Fruit fly (Drosophila melanogaster) whole organism, embryonic: ENCODE results near the gene mTerf3.

ENCODE experiments used
- Aef1 ChIP-seq: fragments of 200-800 bp; sonication (Bioruptor generic); IDR thresholded peaks from 3 replicates; pipeline ENCODE4 v1.3.6; 2022; ENCODE audit warnings: missing biosample characterization, missing genetic modification characterization
- CG10462 ChIP-seq: fragments of 200-800 bp; sonication (Bioruptor generic); optimal IDR thresholded peaks from 2 replicates; lab custom pipeline; 2016; ENCODE audit warnings: missing biosample characterization, missing genetic modification characterization
- CG11093 ChIP-seq: fragments of 200-800 bp; sonication (Bioruptor generic); IDR thresholded peaks from 3 replicates; pipeline ENCODE4 v1.3.6; 2022; ENCODE audit warnings: missing biosample characterization, missing genetic modification characterization
- CG11456 ChIP-seq: fragments of 200-800 bp; sonication (Bioruptor generic); IDR thresholded peaks from 3 replicates; pipeline ENCODE4 v1.3.6; 2022; ENCODE audit warnings: missing biosample characterization, missing genetic modification characterization
- CG11560 ChIP-seq: fragments of 200-800 bp; sonication (Bioruptor generic); IDR thresholded peaks from 3 replicates; pipeline ENCODE4 v1.3.6; 2022; ENCODE audit warnings: missing biosample characterization, missing genetic modification characterization
- CG12236 ChIP-seq: fragments of 200-800 bp; sonication (Bioruptor generic); optimal IDR thresholded peaks from 2 replicates; lab custom pipeline; 2016; ENCODE audit warnings: missing biosample characterization, missing genetic modification characterization
- CG12744 ChIP-seq: fragments of 200-800 bp; sonication (Bioruptor generic); optimal IDR thresholded peaks from 2 replicates; lab custom pipeline; 2016; ENCODE audit warnings: missing biosample characterization, missing genetic modification characterization
- CG12769 ChIP-seq: fragments of 200-800 bp; sonication (Bioruptor generic); optimal IDR thresholded peaks from 2 replicates; lab custom pipeline; 2019; ENCODE audit warnings: missing biosample characterization, mild to moderate bottlenecking, missing genetic modification characterization, moderate library complexity
- CG13123 ChIP-seq: fragments of 200-800 bp; sonication (Bioruptor generic); optimal IDR thresholded peaks from 2 replicates; lab custom pipeline; 2016; ENCODE audit warnings: missing biosample characterization, missing genetic modification characterization
- CG13424 ChIP-seq: fragments of 200-800 bp; sonication (Bioruptor generic); optimal IDR thresholded peaks from 2 replicates; lab custom pipeline; 2019; ENCODE audit warnings: missing biosample characterization, mild to moderate bottlenecking, missing genetic modification characterization, moderate library complexity
- CG1529 ChIP-seq: fragments of 200-800 bp; sonication (Bioruptor generic); optimal IDR thresholded peaks from 3 replicates; lab custom pipeline; 2018; ENCODE audit warnings: missing biosample characterization, missing genetic modification characterization
- CG16779 ChIP-seq: fragments of 200-800 bp; sonication (Bioruptor generic); IDR thresholded peaks from 2 replicates; pipeline ENCODE4 v1.3.6; 2022; ENCODE audit warnings: missing biosample characterization, missing genetic modification characterization
- CG17186 ChIP-seq: fragments of 200-800 bp; sonication (Bioruptor generic); optimal IDR thresholded peaks from 3 replicates; lab custom pipeline; 2017; ENCODE audit warnings: missing biosample characterization, missing genetic modification reagents, missing genetic modification characterization
- CG17612 ChIP-seq: fragments of 200-800 bp; sonication (Bioruptor generic); IDR thresholded peaks from 2 replicates; pipeline ENCODE4 v1.3.6; 2022; ENCODE audit warnings: missing biosample characterization, missing genetic modification characterization
- CG1832 ChIP-seq: fragments of 200-800 bp; sonication (Bioruptor generic); optimal IDR thresholded peaks from 2 replicates; lab custom pipeline; 2017; ENCODE audit warnings: missing biosample characterization, mild to moderate bottlenecking, missing genetic modification characterization, inconsistent platforms
- CG18476 ChIP-seq: fragments of 200-800 bp; sonication (Bioruptor generic); optimal IDR thresholded peaks from 2 replicates; lab custom pipeline; 2016; ENCODE audit warnings: missing biosample characterization, mild to moderate bottlenecking, missing genetic modification characterization
- CG18619 ChIP-seq: fragments of 200-800 bp; sonication (Bioruptor generic); optimal IDR thresholded peaks from 3 replicates; lab custom pipeline; 2017; ENCODE audit warnings: missing biosample characterization, mild to moderate bottlenecking, missing genetic modification characterization
- CG31441 ChIP-seq: fragments of 200-800 bp; sonication (Bioruptor generic); IDR thresholded peaks from 2 replicates; pipeline ENCODE4 v1.3.6; 2022; ENCODE audit warnings: missing biosample characterization, missing genetic modification characterization
- CG32772 ChIP-seq: fragments of 200-800 bp; sonication (Bioruptor generic); IDR thresholded peaks from 2 replicates; pipeline ENCODE4 v1.3.6; 2022; ENCODE audit warnings: missing biosample characterization, missing genetic modification characterization
- CG4328 ChIP-seq: fragments of 200-800 bp; sonication (Bioruptor generic); optimal IDR thresholded peaks from 3 replicates; lab custom pipeline; 2017; ENCODE audit warnings: missing biosample characterization, missing genetic modification reagents, missing genetic modification characterization
- CG4360 ChIP-seq: fragments of 200-800 bp; sonication (Bioruptor generic); IDR thresholded peaks from 2 replicates; pipeline ENCODE4 v1.3.6; 2022; ENCODE audit warnings: missing biosample characterization, missing genetic modification characterization
- CG43689 ChIP-seq: fragments of 200-800 bp; sonication (Bioruptor generic); IDR thresholded peaks from 2 replicates; pipeline ENCODE4 v1.3.6; 2022; ENCODE audit warnings: missing biosample characterization, missing genetic modification characterization
- CG4730 ChIP-seq: fragments of 200-800 bp; sonication (Bioruptor generic); IDR thresholded peaks from 2 replicates; pipeline ENCODE4 v1.3.6; 2022; ENCODE audit warnings: missing biosample characterization, missing genetic modification characterization
- CG7745 ChIP-seq: fragments of 200-800 bp; sonication (Bioruptor generic); optimal IDR thresholded peaks from 2 replicates; lab custom pipeline; 2018; ENCODE audit warnings: missing biosample characterization, mild to moderate bottlenecking, missing genetic modification characterization, moderate library complexity
- CkIIα-i1 ChIP-seq: fragments of 200-800 bp; sonication (Bioruptor generic); IDR thresholded peaks from 2 replicates; pipeline ENCODE4 v1.3.6; 2022; ENCODE audit warnings: missing biosample characterization, missing genetic modification characterization
- CoRest ChIP-seq: fragments of 200-800 bp; sonication (Bioruptor generic); optimal IDR thresholded peaks from 3 replicates; lab custom pipeline; 2018; ENCODE audit warnings: missing biosample characterization, mild to moderate bottlenecking, missing genetic modification characterization, moderate library complexity
- CrebB ChIP-seq: fragments of 200-800 bp; sonication (Bioruptor generic); optimal IDR thresholded peaks from 3 replicates; lab custom pipeline; 2018; ENCODE audit warnings: missing biosample characterization, mild to moderate bottlenecking, missing genetic modification characterization
- D19A ChIP-seq: fragments of 200-800 bp; optimal IDR thresholded peaks from 3 replicates; lab custom pipeline; 2019; ENCODE audit warnings: missing biosample characterization, mild to moderate bottlenecking, missing genetic modification characterization, moderate library complexity
- Deaf1 ChIP-seq: fragments of 200-800 bp; optimal IDR thresholded peaks from 3 replicates; lab custom pipeline; 2019; ENCODE audit warnings: missing biosample characterization, mild to moderate bottlenecking, missing genetic modification characterization, moderate library complexity
- HLH4C ChIP-seq: fragments of 200-800 bp; sonication (Bioruptor generic); IDR thresholded peaks from 3 replicates; pipeline ENCODE4 v1.3.6; 2022; ENCODE audit warnings: missing biosample characterization, missing genetic modification characterization; ENCODE audit not compliant: partially characterized antibody
- Hey ChIP-seq: fragments of 200-800 bp; sonication (Bioruptor generic); optimal IDR thresholded peaks from 3 replicates; lab custom pipeline; 2018; ENCODE audit warnings: missing biosample characterization, mild to moderate bottlenecking, missing genetic modification characterization
- Hsf ChIP-seq: fragments of 200-800 bp; sonication (Bioruptor generic); optimal IDR thresholded peaks from 3 replicates; lab custom pipeline; 2016; ENCODE audit warnings: missing biosample characterization, missing genetic modification characterization
- Myb ChIP-seq: fragments of 200-800 bp; sonication (Bioruptor generic); optimal IDR thresholded peaks from 2 replicates; lab custom pipeline; 2016; ENCODE audit warnings: missing biosample characterization, missing genetic modification characterization
- Opbp ChIP-seq: fragments of 200-800 bp; sonication (Bioruptor generic); IDR thresholded peaks from 3 replicates; pipeline ENCODE4 v1.3.6; 2022; ENCODE audit warnings: missing biosample characterization, missing genetic modification characterization; ENCODE audit not compliant: partially characterized antibody
- Ssrp ChIP-seq: fragments of 200-800 bp; sonication (Bioruptor generic); optimal IDR thresholded peaks from 2 replicates; lab custom pipeline; 2018; ENCODE audit warnings: missing biosample characterization, mild to moderate bottlenecking, missing genetic modification characterization, moderate library complexity
- chn ChIP-seq: fragments of 200-800 bp; sonication (Bioruptor generic); optimal IDR thresholded peaks from 2 replicates; lab custom pipeline; 2016; ENCODE audit warnings: missing biosample characterization, missing genetic modification characterization
- dmrt11E ChIP-seq: fragments of 200-800 bp; sonication (Bioruptor generic); optimal IDR thresholded peaks from 3 replicates; lab custom pipeline; 2018; ENCODE audit warnings: missing biosample characterization, mild to moderate bottlenecking, missing genetic modification characterization, moderate library complexity
- dmrt99B ChIP-seq: fragments of 200-800 bp; sonication (Bioruptor generic); optimal IDR thresholded peaks from 2 replicates; lab custom pipeline; 2018; ENCODE audit warnings: missing biosample characterization, mild to moderate bottlenecking, missing genetic modification characterization, moderate library complexity
- en ChIP-seq: fragments of 200-800 bp; sonication (Bioruptor generic); optimal IDR thresholded peaks from 2 replicates; lab custom pipeline; 2016; ENCODE audit warnings: missing biosample characterization, missing genetic modification characterization
- esg ChIP-seq: fragments of 200-800 bp; sonication (Bioruptor generic); conservative IDR thresholded peaks from 2 replicates; pipeline ENCODE4 v1.3.6; 2022; ENCODE audit warnings: missing biosample characterization, missing genetic modification characterization
- gcm ChIP-seq: fragments of 200-800 bp; sonication (Bioruptor generic); optimal IDR thresholded peaks from 2 replicates; lab custom pipeline; 2019; ENCODE audit warnings: missing biosample characterization, mild to moderate bottlenecking, missing genetic modification characterization, moderate library complexity
- ken ChIP-seq: fragments of 200-800 bp; sonication (Bioruptor generic); IDR thresholded peaks from 3 replicates; pipeline ENCODE4 v1.3.6; 2022; ENCODE audit warnings: missing biosample characterization, missing genetic modification characterization
- mam ChIP-seq: fragments of 200-800 bp; sonication (Bioruptor generic); optimal IDR thresholded peaks from 3 replicates; lab custom pipeline; 2016; ENCODE audit warnings: missing biosample characterization, missing genetic modification characterization
- org-1 ChIP-seq: fragments of 200-800 bp; sonication (Bioruptor generic); optimal IDR thresholded peaks from 2 replicates; lab custom pipeline; 2017; ENCODE audit warnings: missing biosample characterization, missing genetic modification characterization
- prd ChIP-seq, 3 experiments: fragments of >200 bp in 2 of 3; fragments of 200-800 bp in 1 of 3; sonication (Bioruptor generic) in 1 of 3; optimal IDR thresholded peaks in 2 of 3; IDR thresholded peaks in 1 of 3; 2 replicates in 2 of 3; 3 replicates in 1 of 3; pipeline versions ENCODE4 v1.3.6 to Lab custom; 2017 to 2022; ENCODE audit warnings: missing biosample characterization in 1 of 3, missing genetic modification characterization in 1 of 3
- pros ChIP-seq: fragments of 200-800 bp; sonication (Bioruptor generic); optimal IDR thresholded peaks from 3 replicates; lab custom pipeline; 2019; ENCODE audit warnings: missing biosample characterization, mild to moderate bottlenecking, missing genetic modification characterization, moderate library complexity
- schlank ChIP-seq: fragments of 200-800 bp; sonication (Bioruptor generic); optimal IDR thresholded peaks from 2 replicates; lab custom pipeline; 2018; ENCODE audit warnings: missing biosample characterization, mild to moderate bottlenecking, missing genetic modification characterization
- tna ChIP-seq: fragments of 200-800 bp; sonication (Bioruptor generic); IDR thresholded peaks from 2 replicates; pipeline ENCODE4 v1.3.6; 2022; ENCODE audit warnings: missing biosample characterization, missing genetic modification characterization; ENCODE audit not compliant: partially characterized antibody
- zfh2 ChIP-seq: fragments of 200-800 bp; sonication (Bioruptor generic); optimal IDR thresholded peaks from 2 replicates; lab custom pipeline; 2016; ENCODE audit warnings: missing biosample characterization, missing genetic modification characterization

mTerf3 gene

DNA sequence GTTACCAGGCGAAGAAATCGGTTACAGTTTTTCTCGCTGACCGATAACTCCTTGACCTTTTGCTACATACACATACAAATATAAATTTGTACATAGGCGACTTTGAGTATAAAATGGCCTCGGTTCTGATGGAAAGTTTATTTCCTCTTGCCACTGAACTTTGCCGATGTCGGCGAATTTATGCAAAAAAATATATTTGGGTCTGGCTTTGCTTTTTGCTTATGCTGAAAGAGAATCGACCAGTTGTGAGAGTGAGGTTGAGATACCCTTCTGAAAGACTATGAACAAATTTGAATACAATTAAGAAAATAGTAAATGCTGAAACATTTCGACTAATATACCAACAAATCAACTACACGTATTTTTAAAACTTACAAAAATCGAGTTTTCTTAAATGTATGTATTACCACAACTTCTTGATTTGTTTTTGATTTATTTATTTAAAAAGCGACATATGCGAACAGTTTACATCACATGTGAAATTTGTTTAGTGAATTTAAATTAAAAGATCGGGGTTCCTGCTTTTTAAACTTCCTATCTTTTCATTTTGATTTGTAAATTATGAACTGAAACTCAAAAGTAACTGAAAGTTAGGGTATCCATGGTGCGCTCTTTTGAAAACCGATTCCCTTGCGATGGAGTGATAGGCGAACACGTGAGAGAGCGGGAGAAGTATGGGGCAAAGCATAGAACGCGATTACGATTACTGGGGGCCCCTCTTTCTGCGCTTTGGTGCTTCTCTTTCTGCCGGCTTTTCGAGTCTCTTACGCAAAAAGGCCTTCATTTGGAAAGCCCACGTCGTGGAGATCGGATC is 11.2 kb downstream of the mTerf3 start (continued):
- TF ChIP-seq CG18619 (GFP tag; lab: Kevin White, UChicago), result peak; percentile 81
- TF ChIP-seq CG12769 (tag; lab: Kevin White, UChicago), result no peak
- TF ChIP-seq CG10462 (GFP tag; lab: Kevin White, UChicago), result peak; percentile 49
- TF ChIP-seq CG1832 (GFP tag; lab: Kevin White, UChicago), result no peak
- TF ChIP-seq Aef1 (GFP tag; lab: Robert Waterston, UW), result no peak; the same call in 2 of the 3 replicates
- peak; percentile 91 for TF ChIP-seq CoRest
- TF ChIP-seq schlank, result peak; percentile 51
- no peak for TF ChIP-seq HLH4C (GFP tag; lab: Robert Waterston, UW)
- peak; percentile 35 for TF ChIP-seq CG12236 (GFP tag; lab: Kevin White, UChicago)
- TF ChIP-seq CG1529 (GFP tag; lab: Kevin White, UChicago), result peak; percentile 60
- TF ChIP-seq org-1 (GFP tag; lab: Kevin White, UChicago), result peak; percentile 79
- no peak for TF ChIP-seq CkIIα-i1 (GFP tag; lab: Robert Waterston, UW)
- peak; percentile 59 for TF ChIP-seq CG12744 (GFP tag; lab: Kevin White, UChicago)
- TF ChIP-seq Opbp (GFP tag; lab: Robert Waterston, UW), result no peak
- TF ChIP-seq en (GFP tag; lab: Kevin White, UChicago), result peak; percentile 47
- no peak for TF ChIP-seq CG16779 (GFP tag; lab: Robert Waterston, UW)
- no peak for TF ChIP-seq CrebB (tag; lab: Kevin White, UChicago)
- no peak for TF ChIP-seq CG11560
- TF ChIP-seq Myb (GFP tag; lab: Kevin White, UChicago), result peak; percentile 44
- peak; percentile 37; the same call in 1 of the 2 replicates for TF ChIP-seq esg (GFP tag; lab: Robert Waterston, UW)
- TF ChIP-seq CG43689 (GFP tag; lab: Robert Waterston, UW), result no peak
- peak; percentile 69 for TF ChIP-seq gcm (GFP tag; lab: Kevin White, UChicago)
- TF ChIP-seq tna (GFP tag; lab: Robert Waterston, UW), result no peak
- TF ChIP-seq dmrt11E (tag; lab: Kevin White, UChicago), result peak; percentile 78
- peak; percentile 71 for TF ChIP-seq Ssrp
- TF ChIP-seq CG4328 (GFP tag; lab: Kevin White, UChicago), result peak; percentile 67
- TF ChIP-seq mam (GFP tag; lab: Kevin White, UChicago), result peak; percentile 64
- TF ChIP-seq CG18476 (GFP tag; lab: Kevin White, UChicago), result peak; percentile 72
- TF ChIP-seq ken (GFP tag; lab: Robert Waterston, UW), result no peak
- TF ChIP-seq CG11093, result no peak
- no peak for TF ChIP-seq CG4360 (GFP tag; lab: Robert Waterston, UW)
- TF ChIP-seq Hey, result no peak
- peak; percentile 43 for TF ChIP-seq CG13123 (GFP tag; lab: Kevin White, UChicago)
- peak; percentile 75 for TF ChIP-seq CG31441 (GFP tag; lab: Robert Waterston, UW)
- TF ChIP-seq CG17612 (GFP tag; lab: Robert Waterston, UW), result no peak
- TF ChIP-seq dmrt99B (tag; lab: Kevin White, UChicago), result peak; percentile 78
- TF ChIP-seq prd (optimal IDR thresholded peaks at IDR 0.05; lab: Kevin White, UChicago), result no peak
- peak; percentile 41; the same call in 2 of the 3 replicates for TF ChIP-seq prd (GFP tag; IDR thresholded peaks at IDR 0.05; lab: Robert Waterston, UW)
- TF ChIP-seq CG7745, result no peak
- TF ChIP-seq zfh2 (GFP tag; lab: Kevin White, UChicago), result peak; percentile 74
- TF ChIP-seq Deaf1 (tag; lab: Kevin White, UChicago), result peak; percentile 60
- TF ChIP-seq pros, result no peak
- peak; percentile 100 for TF ChIP-seq D19A (tag; lab: Kevin White, UChicago)
- no peak for TF ChIP-seq CG32772 (GFP tag; lab: Robert Waterston, UW)
- no peak for TF ChIP-seq CG17186
- TF ChIP-seq chn, result peak; percentile 35
- TF ChIP-seq CG11456 (GFP tag; lab: Robert Waterston, UW), result peak; percentile 56; the same call in 2 of the 3 replicates
- peak; percentile 76 for TF ChIP-seq Hsf (GFP tag; lab: Kevin White, UChicago)
- TF ChIP-seq CG13424 (tag; lab: Kevin White, UChicago), result peak; percentile 85
- 0 out of 2 replicates have a peak, but pooled peaks have one; percentile 22 for TF ChIP-seq CG4730
